Worm (Caenorhabditis elegans): ENCODE data around the gene str-5.

DNA sequence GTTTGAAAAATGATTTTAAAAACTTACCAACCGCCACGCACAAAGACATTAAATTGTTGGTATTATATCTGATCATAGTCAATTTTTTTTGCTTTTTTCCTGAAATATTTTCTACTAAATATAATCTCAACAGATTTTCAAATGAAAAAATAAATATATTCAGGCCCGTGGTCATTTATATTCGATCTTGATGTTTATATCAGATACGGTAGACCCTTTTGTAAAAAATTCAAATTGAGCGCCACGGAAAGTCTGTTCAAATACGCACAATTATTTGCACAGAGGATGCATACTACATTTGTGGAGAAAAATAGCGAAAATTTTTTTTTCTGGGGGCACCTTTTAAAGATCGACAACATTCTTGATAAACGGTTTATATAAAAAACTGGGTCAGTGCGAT, 39.4 kb downstream of the str-5 start, which contains the start of gene T26E4.4:
- TF ChIP-seq unc-62 (GFP tag; optimal IDR thresholded peaks at IDR 0.05) (no peak), nhr-76 (tag; optimal IDR thresholded peaks at IDR 0.05) (no peak), nhr-237 (tag; optimal IDR thresholded peaks at IDR 0.05) (no peak), egl-5 (tag; optimal IDR thresholded peaks at IDR 0.05) (no peak), nhr-28 (tag; optimal IDR thresholded peaks at IDR 0.05) (no peak), hmg-11 (tag; optimal IDR thresholded peaks at IDR 0.05) (no peak), ztf-11 (tag; optimal IDR thresholded peaks at IDR 0.05) (no peak)

All from whole organism, L3 larva.